Worm (Caenorhabditis elegans) whole organism, L2 larva: ENCODE measurements around the gene fbxa-53.
"Not testable (repeated sequence)": the region's sequence is repeated elsewhere in the genome, so short reads cannot be mapped to it uniquely, and the experiment has no call there.

Experiments used
- C34F6.9 ChIP-seq: fragments of 150-350 bp; optimal IDR thresholded peaks from 2 replicates; lab custom pipeline; 2014; ENCODE audit warnings: missing biosample characterization, missing genetic modification characterization
- R02D3.7 ChIP-seq: fragments of 150-350 bp; optimal IDR thresholded peaks from 2 replicates; lab custom pipeline; 2014; ENCODE audit warnings: missing biosample characterization, missing genetic modification characterization
- ama-1 ChIP-seq: fragments of 150-350 bp; optimal IDR thresholded peaks from 2 replicates; lab custom pipeline; 2018; ENCODE audit warnings: inconsistent platforms
- blmp-1 ChIP-seq: sonication (generic microtip); optimal IDR thresholded peaks from 2 replicates; lab custom pipeline; 2017; ENCODE audit warnings: missing genetic modification characterization, mild to moderate bottlenecking, missing compliant biosample characterization, antibody characterized with exemption, moderate library complexity; ENCODE audit not compliant: insufficient read depth
- ceh-16 ChIP-seq: fragments of 150-350 bp; optimal IDR thresholded peaks from 2 replicates; lab custom pipeline; 2014; ENCODE audit warnings: missing biosample characterization, missing genetic modification characterization
- crh-2 ChIP-seq: sonication (generic microtip); optimal IDR thresholded peaks from 2 replicates; lab custom pipeline; 2017; ENCODE audit warnings: missing biosample characterization, missing genetic modification characterization
- dmd-4 ChIP-seq: sonication (generic microtip); optimal IDR thresholded peaks from 2 replicates; lab custom pipeline; 2017; ENCODE audit warnings: missing biosample characterization, missing genetic modification characterization
- elt-3 ChIP-seq: sonication (generic microtip); optimal IDR thresholded peaks from 2 replicates; lab custom pipeline; 2017; ENCODE audit warnings: missing biosample characterization, missing genetic modification characterization
- fos-1 ChIP-seq: fragments of 150-350 bp; optimal IDR thresholded peaks from 2 replicates; lab custom pipeline; 2014; ENCODE audit warnings: missing biosample characterization, missing genetic modification characterization
- lin-11 ChIP-seq: fragments of 150-350 bp; sonication (generic microtip); optimal IDR thresholded peaks from 2 replicates; lab custom pipeline; 2014; ENCODE audit warnings: missing biosample characterization, missing genetic modification characterization, inconsistent platforms, mixed read lengths
- lin-13 ChIP-seq: fragments of 150-350 bp; optimal IDR thresholded peaks from 2 replicates; lab custom pipeline; 2014; ENCODE audit warnings: missing biosample characterization, missing genetic modification reagents, missing genetic modification characterization
- lin-39 ChIP-seq: fragments of 150-350 bp; optimal IDR thresholded peaks from 2 replicates; lab custom pipeline; 2014; ENCODE audit warnings: missing biosample characterization, missing genetic modification reagents, missing genetic modification characterization
- lsy-2 ChIP-seq, 2 experiments: fragments of 150-350 bp in 1 of 2; sonication (generic microtip) in 1 of 2; optimal IDR thresholded peaks; 2 replicates each; lab custom pipeline; 2014 to 2017; ENCODE audit warnings: missing biosample characterization in 2 of 2, missing genetic modification characterization in 2 of 2
- mbf-1 ChIP-seq: sonication (generic microtip); optimal IDR thresholded peaks from 2 replicates; lab custom pipeline; 2017; ENCODE audit warnings: missing biosample characterization, missing genetic modification characterization
- mdl-1 ChIP-seq, 2 experiments: fragments of 150-350 bp in 1 of 2; sonication (generic microtip) in 1 of 2; optimal IDR thresholded peaks; 2 replicates each; lab custom pipeline; 2017; ENCODE audit warnings: missing biosample characterization in 2 of 2, missing genetic modification characterization in 2 of 2
- nhr-10 ChIP-seq: sonication (generic microtip); optimal IDR thresholded peaks from 2 replicates; lab custom pipeline; 2017; ENCODE audit warnings: missing biosample characterization, missing genetic modification characterization
- nhr-11 ChIP-seq: fragments of 150-350 bp; optimal IDR thresholded peaks from 2 replicates; lab custom pipeline; 2014; ENCODE audit warnings: missing biosample characterization, missing genetic modification characterization
- nhr-129 ChIP-seq: fragments of 150-350 bp; optimal IDR thresholded peaks from 2 replicates; lab custom pipeline; 2014; ENCODE audit warnings: missing biosample characterization, missing genetic modification characterization
- nhr-21 ChIP-seq: fragments of 150-350 bp; optimal IDR thresholded peaks from 2 replicates; lab custom pipeline; 2014; ENCODE audit warnings: missing biosample characterization, missing genetic modification characterization
- nhr-23 ChIP-seq: fragments of 150-350 bp; optimal IDR thresholded peaks from 2 replicates; lab custom pipeline; 2014; ENCODE audit warnings: missing biosample characterization, missing genetic modification reagents, missing genetic modification characterization
- nhr-6 ChIP-seq: fragments of 150-350 bp; optimal IDR thresholded peaks from 2 replicates; lab custom pipeline; 2014; ENCODE audit warnings: missing biosample characterization, missing genetic modification characterization
- nhr-77 ChIP-seq: fragments of 150-350 bp; optimal IDR thresholded peaks from 2 replicates; lab custom pipeline; 2014; ENCODE audit warnings: missing biosample characterization, missing genetic modification characterization
- peb-1 ChIP-seq: fragments of 150-350 bp; optimal IDR thresholded peaks from 2 replicates; lab custom pipeline; 2014; ENCODE audit warnings: missing biosample characterization, missing genetic modification characterization
- sem-4 ChIP-seq: fragments of 150-350 bp; optimal IDR thresholded peaks from 2 replicates; lab custom pipeline; 2014; ENCODE audit warnings: missing biosample characterization, missing genetic modification reagents, missing genetic modification characterization
- skn-1 ChIP-seq: sonication (generic microtip); optimal IDR thresholded peaks from 2 replicates; lab custom pipeline; 2017; ENCODE audit warnings: missing biosample characterization, missing genetic modification characterization
- sma-3 ChIP-seq: sonication (generic microtip); optimal IDR thresholded peaks from 2 replicates; lab custom pipeline; 2016; ENCODE audit warnings: missing genetic modification reagents, missing genetic modification characterization, missing compliant biosample characterization
- unc-55 ChIP-seq: fragments of 150-350 bp; sonication (generic microtip); optimal IDR thresholded peaks from 3 replicates; lab custom pipeline; 2014; ENCODE audit warnings: missing biosample characterization, missing genetic modification reagents, missing genetic modification characterization
- unc-62 ChIP-seq: fragments of 150-350 bp; optimal IDR thresholded peaks from 2 replicates; lab custom pipeline; 2014; ENCODE audit warnings: missing biosample characterization, missing genetic modification reagents, missing genetic modification characterization
- zag-1 ChIP-seq: fragments of 150-350 bp; optimal IDR thresholded peaks from 2 replicates; lab custom pipeline; 2014; ENCODE audit warnings: missing biosample characterization, missing genetic modification characterization
- ztf-11 ChIP-seq: sonication (generic microtip); optimal IDR thresholded peaks from 2 replicates; lab custom pipeline; 2017; ENCODE audit warnings: missing biosample characterization, missing genetic modification characterization

Gene fbxa-53

DNA sequence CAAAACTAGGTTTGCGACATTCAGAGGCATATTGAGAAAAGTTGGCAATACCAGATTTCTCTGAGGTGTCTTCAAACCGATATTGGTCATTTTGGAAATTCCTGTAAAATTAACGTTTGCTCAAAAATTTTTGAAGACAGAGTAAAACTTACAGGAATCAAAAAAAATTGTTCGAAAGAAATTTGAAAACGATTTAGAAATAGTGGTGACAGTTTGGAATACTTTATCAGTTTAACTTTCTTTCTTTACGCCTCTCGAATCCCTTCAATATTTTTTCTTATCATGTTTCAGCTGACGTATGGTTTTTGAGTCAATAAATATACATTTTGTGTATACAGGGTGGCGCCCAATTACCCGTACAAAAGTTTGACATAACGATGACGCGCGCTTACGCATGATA is at the start of gene fbxa-53:
Gene fbxa-53 (minus strand): TSS at position 101 of the 400 bp plus-strand sequence.
- TF ChIP-seq C34F6.9 (tag; lab: Kevin White, UChicago) = no peak
- no peak for TF ChIP-seq nhr-10 (tag; lab: Kevin White, UChicago)
- TF ChIP-seq nhr-23 (tag; lab: Kevin White, UChicago) = no peak
- TF ChIP-seq lin-11 (tag; lab: Kevin White, UChicago) = no peak
- no peak for TF ChIP-seq lin-39
- TF ChIP-seq unc-55 (GFP tag; lab: Kevin White, UChicago) = no peak
- no peak for TF ChIP-seq elt-3 (tag; lab: Kevin White, UChicago)
- TF ChIP-seq nhr-21 (tag; lab: Kevin White, UChicago) = no peak
- TF ChIP-seq nhr-129 (tag; lab: Kevin White, UChicago) = no peak
- no peak for TF ChIP-seq nhr-77 (tag; lab: Kevin White, UChicago)
- TF ChIP-seq ceh-16 (tag; lab: Kevin White, UChicago) = no peak
- TF ChIP-seq R02D3.7 (tag; lab: Kevin White, UChicago) = no peak
- TF ChIP-seq crh-2 (tag; lab: Kevin White, UChicago) = no peak
- TF ChIP-seq, all 48 proteins: peak for 0

DNA sequence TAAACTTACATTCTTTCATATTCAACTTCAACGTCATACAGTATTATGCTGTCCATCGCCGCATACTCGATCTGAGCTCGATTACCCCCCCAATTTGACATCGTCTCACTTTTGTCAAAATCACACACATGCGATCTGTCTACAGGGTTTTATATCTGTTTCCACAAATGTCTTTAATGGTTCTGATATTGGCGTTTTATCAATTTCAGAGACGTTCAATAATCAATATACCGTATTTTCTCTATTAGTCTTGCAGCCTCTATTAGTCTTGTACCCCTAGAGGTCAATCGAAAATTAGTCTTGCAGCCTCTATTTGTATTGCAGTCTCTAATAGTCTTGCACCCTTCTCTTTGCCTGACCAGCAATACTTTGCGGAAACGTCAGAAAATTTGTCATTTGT is 30.1 kb upstream of the fbxa-53 start, which contains the start of gene Y75D11A.6:
Gene Y75D11A.6 (minus strand): TSS at position 101 of the 400 bp plus-strand sequence.
- TF ChIP-seq mdl-1 (tag; optimal IDR thresholded peaks at IDR 0.05; lab: Kevin White, UChicago); lin-13 (GFP tag; lab: Kevin White, UChicago); sma-3 (GFP tag; lab: Kevin White, UChicago): not testable (repeated sequence)

DNA sequence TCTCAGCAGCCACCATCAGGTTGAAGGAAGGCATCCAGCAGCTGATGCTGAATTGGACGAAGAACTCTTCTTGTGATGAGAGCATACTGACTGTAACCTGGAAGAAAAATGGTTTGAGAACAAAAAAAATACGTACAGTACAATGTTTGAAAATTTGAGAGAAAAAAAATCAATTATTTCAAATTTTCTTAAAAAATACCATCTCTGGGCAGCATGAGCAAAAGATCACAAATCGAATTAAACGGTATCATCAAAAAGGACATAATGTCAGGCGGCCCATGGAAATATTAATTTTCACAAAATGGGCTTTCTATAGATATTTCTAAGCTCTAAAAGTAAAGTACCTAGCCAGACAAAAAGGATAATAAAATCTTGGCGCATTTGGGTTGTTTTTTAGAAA is 27.7 kb upstream of the fbxa-53 start, which contains the start of gene Y75D11A.3:
Gene Y75D11A.3 (minus strand): TSS at position 101 of the 400 bp plus-strand sequence.
- not testable (repeated sequence) for TF ChIP-seq lin-13 (GFP tag; lab: Kevin White, UChicago); lin-11 (tag; lab: Kevin White, UChicago); skn-1 (tag; lab: Kevin White, UChicago)

DNA sequence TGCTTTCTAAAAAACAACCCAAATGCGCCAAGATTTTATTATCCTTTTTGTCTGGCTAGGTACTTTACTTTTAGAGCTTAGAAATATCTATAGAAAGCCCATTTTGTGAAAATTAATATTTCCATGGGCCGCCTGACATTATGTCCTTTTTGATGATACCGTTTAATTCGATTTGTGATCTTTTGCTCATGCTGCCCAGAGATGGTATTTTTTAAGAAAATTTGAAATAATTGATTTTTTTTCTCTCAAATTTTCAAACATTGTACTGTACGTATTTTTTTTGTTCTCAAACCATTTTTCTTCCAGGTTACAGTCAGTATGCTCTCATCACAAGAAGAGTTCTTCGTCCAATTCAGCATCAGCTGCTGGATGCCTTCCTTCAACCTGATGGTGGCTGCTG is 24.2 kb upstream of the fbxa-53 start, which contains the start of gene Y75D11A.2:
Gene Y75D11A.2 (plus strand): TSS at position 301 of the 400 bp plus-strand sequence.
- TF ChIP-seq blmp-1; lsy-2 (tag; optimal IDR thresholded peaks at IDR 0.05; lab: Kevin White, UChicago); nhr-77 (tag; lab: Kevin White, UChicago): not testable (repeated sequence)

DNA sequence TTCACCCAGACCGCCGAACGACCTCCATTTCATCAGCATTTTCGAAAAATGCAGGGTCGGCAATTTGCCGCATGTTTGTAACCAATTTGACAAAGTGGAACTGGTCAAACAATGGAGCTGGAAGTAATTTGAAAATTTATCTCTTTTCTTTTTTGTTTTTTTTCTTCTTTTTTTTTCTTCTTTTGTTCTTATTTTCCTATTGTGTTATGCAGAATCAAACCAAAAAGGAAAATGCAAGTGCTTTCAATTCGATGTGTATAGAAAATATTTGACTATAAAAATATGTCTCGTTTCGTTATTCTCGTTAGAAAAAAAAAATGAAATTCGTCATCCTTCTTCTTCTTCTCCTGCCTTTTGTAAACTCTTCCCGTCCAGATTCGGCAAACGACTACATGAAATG is 19.2 kb upstream of the fbxa-53 start, which contains the start of gene F07G6.10:
Gene F07G6.10 (plus strand): TSS at position 301 of the 400 bp plus-strand sequence.
- TF ChIP-seq zag-1 (no peak), lin-39 (no peak), lin-13 (GFP tag; lab: Kevin White, UChicago) (no peak), nhr-23 (tag; lab: Kevin White, UChicago) (no peak), ztf-11 (tag; lab: Kevin White, UChicago) (no peak), ama-1 (lab: Kevin White, UChicago) (no peak), mbf-1 (tag; lab: Kevin White, UChicago) (no peak), unc-62 (GFP tag; lab: Kevin White, UChicago) (no peak)

DNA sequence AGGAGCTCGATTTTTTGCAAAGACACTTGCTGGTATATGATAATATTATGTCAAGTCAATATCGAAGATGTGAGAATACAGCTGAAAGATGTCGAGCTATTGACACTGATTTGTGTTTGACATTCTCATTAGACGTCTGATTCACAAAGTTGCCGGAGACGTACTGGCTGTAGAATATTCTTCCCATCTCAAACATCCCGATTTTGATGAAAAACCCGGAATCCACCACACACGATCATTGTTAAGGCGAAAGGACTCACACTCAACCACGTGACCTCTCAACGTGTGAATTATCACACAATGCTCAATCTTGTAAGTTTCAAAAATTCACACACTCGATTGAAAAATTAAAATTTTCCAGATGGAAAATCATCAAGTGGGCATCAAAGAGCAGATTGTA is 17.6 kb upstream of the fbxa-53 start, which contains the start of gene F07G6.12:
Gene F07G6.12 (plus strand): TSS at position 301 of the 400 bp plus-strand sequence.
- TF ChIP-seq zag-1 (no peak), ztf-11 (tag; lab: Kevin White, UChicago) (no peak), nhr-23 (tag; lab: Kevin White, UChicago) (no peak)

DNA sequence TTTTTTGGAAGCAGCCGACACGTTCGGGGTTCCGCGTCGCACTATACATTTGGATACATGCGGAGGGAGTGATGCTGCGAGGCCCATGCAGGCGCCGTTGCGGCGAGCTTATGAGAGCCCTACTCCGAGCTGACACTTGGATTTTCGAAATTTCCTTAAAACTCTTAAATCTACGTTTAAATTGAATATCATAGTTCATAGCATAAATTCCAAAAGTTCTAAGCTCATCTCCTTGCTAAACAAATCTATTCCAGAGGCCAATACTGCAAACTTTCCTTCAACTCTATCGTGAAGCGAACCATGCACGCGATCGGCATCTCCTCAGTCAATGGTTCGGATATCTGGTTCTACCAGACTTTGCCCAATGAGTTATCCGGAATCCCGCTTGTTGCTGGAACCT is 11.2 kb upstream of the fbxa-53 start, which contains the start of gene dgn-3:
Gene dgn-3 (plus strand): TSS at position 301 of the 400 bp plus-strand sequence.
- TF ChIP-seq C34F6.9 (tag; lab: Kevin White, UChicago) (no peak), peb-1 (tag; lab: Kevin White, UChicago) (no peak), nhr-77 (tag; lab: Kevin White, UChicago) (no peak), sem-4 (tag; lab: Kevin White, UChicago) (no peak), mbf-1 (tag; lab: Kevin White, UChicago) (no peak), zag-1 (no peak), unc-62 (GFP tag; lab: Kevin White, UChicago) (no peak), nhr-23 (tag; lab: Kevin White, UChicago) (no peak), nhr-11 (tag; lab: Kevin White, UChicago) (no peak), fos-1 (tag; lab: Kevin White, UChicago) (no peak), dmd-4 (tag; lab: Kevin White, UChicago) (no peak), nhr-6 (tag; lab: Kevin White, UChicago) (no peak), skn-1 (tag; lab: Kevin White, UChicago) (no peak)
